Worm (Caenorhabditis elegans) whole organism, L4 larva: ENCODE results near the gene B0563.7.

Source experiments
- Y105C5A.15 ChIP-seq: fragments of 200-800 bp; sonication (Bioruptor generic); IDR thresholded peaks from 2 replicates; pipeline ENCODE4 v1.3.6; 2022; ENCODE audit warnings: missing genetic modification characterization, missing compliant biosample characterization
- aly-2 ChIP-seq: sonication (generic microtip); optimal IDR thresholded peaks from 2 replicates; lab custom pipeline; 2018; ENCODE audit warnings: missing biosample characterization, missing genetic modification characterization
- ceh-82 ChIP-seq: sonication (generic microtip); optimal IDR thresholded peaks from 2 replicates; lab custom pipeline; 2017; ENCODE audit warnings: missing biosample characterization, missing genetic modification characterization
- dpl-1 ChIP-seq: fragments of 150-350 bp; optimal IDR thresholded peaks from 2 replicates; lab custom pipeline; 2014; ENCODE audit warnings: missing biosample characterization, missing genetic modification reagents, missing genetic modification characterization
- dve-1 ChIP-seq: sonication (generic microtip); optimal IDR thresholded peaks from 2 replicates; lab custom pipeline; 2017; ENCODE audit warnings: antibody characterized with exemption, mild to moderate bottlenecking, missing genetic modification characterization, missing compliant biosample characterization; ENCODE audit not compliant: insufficient read depth
- egl-27 ChIP-seq: sonication (generic microtip); optimal IDR thresholded peaks from 3 replicates; lab custom pipeline; 2017; ENCODE audit warnings: missing biosample characterization, missing genetic modification reagents, missing genetic modification characterization
- hlh-30 ChIP-seq: sonication (generic microtip); optimal IDR thresholded peaks from 2 replicates; lab custom pipeline; 2017; ENCODE audit warnings: antibody characterized with exemption, mild to moderate bottlenecking, missing genetic modification characterization, missing compliant biosample characterization; ENCODE audit not compliant: insufficient read depth
- lin-15B ChIP-seq: fragments of 150-350 bp; sonication (generic microtip); optimal IDR thresholded peaks from 3 replicates; lab custom pipeline; 2014; ENCODE audit warnings: missing biosample characterization, missing genetic modification characterization
- nhr-76 ChIP-seq: fragments of 150-350 bp; optimal IDR thresholded peaks from 2 replicates; lab custom pipeline; 2014; ENCODE audit warnings: missing biosample characterization, missing genetic modification characterization
- unc-62 ChIP-seq, 3 experiments: fragments of 150-350 bp in 1 of 3; sonication (generic microtip); optimal IDR thresholded peaks in 2 of 3; peaks in 1 of 3; 1 replicate in 1 of 3; 2 replicates in 2 of 3; lab custom pipeline; 2014 to 2017; ENCODE audit warnings: missing biosample characterization in 3 of 3, missing genetic modification characterization in 3 of 3, missing genetic modification reagents in 3 of 3, missing genotype in 1 of 3

ce11 chrX:9146953-9147352 lies 7.2 kb downstream of the B0563.7 start:
- no peak for TF ChIP-seq ceh-82 (tag; lab: Kevin White, UChicago)
- peak in 1 of 2 experiments; percentile 27 for TF ChIP-seq unc-62 (GFP tag; optimal IDR thresholded peaks at IDR 0.05 in 1 of 2; lab: Kevin White, UChicago)
- no peak for TF ChIP-seq unc-62 (tag; optimal IDR thresholded peaks at IDR 0.05; lab: Kevin White, UChicago)
- TF ChIP-seq dve-1, result peak; percentile 3
- TF ChIP-seq egl-27 (tag; lab: Kevin White, UChicago), result no peak
- peak; percentile 32 for TF ChIP-seq hlh-30 (tag; lab: Kevin White, UChicago)
- no peak for TF ChIP-seq aly-2
- TF ChIP-seq nhr-76 (tag; lab: Kevin White, UChicago), result no peak
- no peak for TF ChIP-seq dpl-1 (GFP tag; lab: Kevin White, UChicago)
- no peak for TF ChIP-seq Y105C5A.15 (GFP tag; lab: Robert Waterston, UW)
- TF ChIP-seq lin-15B (tag; lab: Kevin White, UChicago), result no peak
